Fruit fly (Drosophila melanogaster): Measurements from ENCODE around the gene CG3842.
A peak's percentile ranks its signal among the peaks of the same experiment; 100 is the strongest.

CG3842 gene

dm6 chrX:6351917-6352768 is 14.6 kb downstream of the CG3842 start (continued):
- TF ChIP-seq CG32767 (GFP tag; IDR thresholded peaks at IDR 0.05) (0 out of 2 replicates have a peak, but pooled peaks have one; percentile 29), twi (tag; optimal IDR thresholded peaks at IDR 0.05) (peak; percentile 9), CG7786 (GFP tag; optimal IDR thresholded peaks at IDR 0.05) (no peak), Xrp1 (GFP tag; IDR thresholded peaks at IDR 0.05) (peak; percentile 27; the same call in 1 of the 2 replicates), CoRest (tag; optimal IDR thresholded peaks at IDR 0.05) (peak; percentile 26), CG3995 (GFP tag; optimal IDR thresholded peaks at IDR 0.05) (peak; percentile 71), CG30431 (GFP tag; optimal IDR thresholded peaks at IDR 0.05) (no peak), CG18476 (GFP tag; optimal IDR thresholded peaks at IDR 0.05) (no peak), CG1832 (GFP tag; optimal IDR thresholded peaks at IDR 0.05) (no peak), lab (GFP tag; optimal IDR thresholded peaks at IDR 0.05) (peak; percentile 74), hbn (GFP tag; IDR thresholded peaks at IDR 0.05; ENCODE audit: partially characterized antibody) (0 out of 2 replicates have a peak, but pooled peaks have one; percentile 17), lmd (GFP tag; IDR thresholded peaks at IDR 0.05) (no peak), Hmr (GFP tag; optimal IDR thresholded peaks at IDR 0.05) (peak; percentile 55), ato (GFP tag; IDR thresholded peaks at IDR 0.05; ENCODE audit: partially characterized antibody) (no peak), CG14965 (GFP tag; optimal IDR thresholded peaks at IDR 0.05; ENCODE audit: borderline replicate concordance) (no peak), pho (GFP tag; optimal IDR thresholded peaks at IDR 0.05) (peak; percentile 4), Ada2b (GFP tag; IDR thresholded peaks at IDR 0.05) (no peak), dati (GFP tag; IDR thresholded peaks at IDR 0.05) (no peak), CG18011 (GFP tag; optimal IDR thresholded peaks at IDR 0.05) (peak; percentile 98), nmo (GFP tag; optimal IDR thresholded peaks at IDR 0.05) (peak; percentile 49), CG10543 (GFP tag; optimal IDR thresholded peaks at IDR 0.05) (peak; percentile 63), CG32532 (GFP tag; IDR thresholded peaks at IDR 0.05) (peak; percentile 56; the same call in 1 of the 2 replicates), amos (GFP tag; IDR thresholded peaks at IDR 0.05; ENCODE audit: partially characterized antibody) (peak; percentile 47; the same call in 1 of the 2 replicates), Fer2 (tag; optimal IDR thresholded peaks at IDR 0.05) (peak; percentile 6), Sin3A (optimal IDR thresholded peaks at IDR 0.05) (peak; percentile 81), slp2 (GFP tag; optimal IDR thresholded peaks at IDR 0.05) (no peak), Sry-δ (GFP tag; optimal IDR thresholded peaks at IDR 0.05) (peak; percentile 48), CG12236 (GFP tag; optimal IDR thresholded peaks at IDR 0.05) (no peak), Hr51 (GFP tag; optimal IDR thresholded peaks at IDR 0.05) (no peak), chinmo (GFP tag; IDR thresholded peaks at IDR 0.05; ENCODE audit: partially characterized antibody) (0 out of 4 replicates have a peak, but pooled peaks have one; percentile 65), zen2 (GFP tag; IDR thresholded peaks at IDR 0.05; ENCODE audit: partially characterized antibody) (no peak), NfI (GFP tag; optimal IDR thresholded peaks at IDR 0.05) (peak; percentile 23), bbx (GFP tag; IDR thresholded peaks at IDR 0.05; ENCODE audit: partially characterized antibody) (peak; percentile 43; the same call in 1 of the 2 replicates), CG17568 (GFP tag; optimal IDR thresholded peaks at IDR 0.05) (no peak), unpg (GFP tag; optimal IDR thresholded peaks at IDR 0.05) (no peak), Stat92E (GFP tag; optimal IDR thresholded peaks at IDR 0.05) (no peak), wdn (GFP tag; IDR thresholded peaks at IDR 0.05) (no peak), Deaf1 (tag; optimal IDR thresholded peaks at IDR 0.05) (no peak), CG10267 (tag; optimal IDR thresholded peaks at IDR 0.05) (peak; percentile 34), CG30403 (GFP tag; optimal IDR thresholded peaks at IDR 0.05) (no peak), btn (GFP tag; optimal IDR thresholded peaks at IDR 0.05) (no peak), CG4854 (GFP tag; optimal IDR thresholded peaks at IDR 0.05) (no peak), Dp (GFP tag; optimal IDR thresholded peaks at IDR 0.05) (peak; percentile 83), mam (GFP tag; optimal IDR thresholded peaks at IDR 0.05) (peak; percentile 5), CG14860 (GFP tag; IDR thresholded peaks at IDR 0.05; ENCODE audit: partially characterized antibody) (no peak), sna (GFP tag; IDR thresholded peaks at IDR 0.05; ENCODE audit: partially characterized antibody) (no peak), zfh2 (GFP tag; optimal IDR thresholded peaks at IDR 0.05) (no peak)

Measured in whole organism, embryonic.